Worm (Caenorhabditis elegans) whole organism, early embryonic: ENCODE data around the gene lipl-3.

Experiments
- B0310.2 ChIP-seq: sonication (generic microtip); optimal IDR thresholded peaks from 2 replicates; lab custom pipeline; 2016; ENCODE audit warnings: mild to moderate bottlenecking, missing genetic modification characterization, missing compliant biosample characterization
- F13C5.2 ChIP-seq: sonication (generic microtip); optimal IDR thresholded peaks from 2 replicates; lab custom pipeline; 2017; ENCODE audit warnings: mild to moderate bottlenecking, missing genetic modification characterization, inconsistent platforms, missing compliant biosample characterization
- aly-1 ChIP-seq: sonication (generic microtip); optimal IDR thresholded peaks from 2 replicates; lab custom pipeline; 2016; ENCODE audit warnings: missing genetic modification characterization, missing compliant biosample characterization
- ama-1 ChIP-seq: fragments of 150-350 bp; optimal IDR thresholded peaks from 2 replicates; lab custom pipeline; 2014
- ceh-13 ChIP-seq: fragments of 200-800 bp; sonication (Bioruptor generic); optimal IDR thresholded peaks from 2 replicates; lab custom pipeline; 2018; ENCODE audit warnings: mild to moderate bottlenecking, missing genetic modification characterization, missing compliant biosample characterization
- ceh-36 ChIP-seq: sonication (generic microtip); optimal IDR thresholded peaks from 2 replicates; lab custom pipeline; 2016; ENCODE audit warnings: missing genetic modification characterization, inconsistent platforms, missing compliant biosample characterization
- ets-7 ChIP-seq: sonication (generic microtip); optimal IDR thresholded peaks from 2 replicates; lab custom pipeline; 2016; ENCODE audit warnings: missing genotype, missing genetic modification characterization, missing compliant biosample characterization
- flt-1 ChIP-seq: fragments of 200-800 bp; sonication (Bioruptor generic); IDR thresholded peaks from 2 replicates; pipeline ENCODE4 v1.3.6; 2022; ENCODE audit warnings: missing genetic modification characterization, missing compliant biosample characterization
- hmbx-1 ChIP-seq: sonication (generic microtip); optimal IDR thresholded peaks from 2 replicates; lab custom pipeline; 2016; ENCODE audit warnings: mild to moderate bottlenecking, missing genetic modification characterization, missing compliant biosample characterization
- hmg-4 ChIP-seq: fragments of 200-800 bp; sonication (Bioruptor generic); optimal IDR thresholded peaks from 2 replicates; lab custom pipeline; 2018; ENCODE audit warnings: mild to moderate bottlenecking, missing genetic modification characterization, missing compliant biosample characterization
- hnd-1 ChIP-seq: sonication (generic microtip); optimal IDR thresholded peaks from 2 replicates; lab custom pipeline; 2016; ENCODE audit warnings: missing genetic modification characterization, missing compliant biosample characterization
- pes-1 ChIP-seq: fragments of 200-800 bp; sonication (Bioruptor generic); IDR thresholded peaks from 2 replicates; pipeline ENCODE4 v1.3.6; 2022; ENCODE audit warnings: missing genetic modification reagents, missing genetic modification characterization, missing compliant biosample characterization
- scrt-1 ChIP-seq: fragments of 200-800 bp; sonication (Bioruptor generic); IDR thresholded peaks from 2 replicates; pipeline ENCODE4 v1.3.6; 2022; ENCODE audit warnings: missing genetic modification characterization, missing compliant biosample characterization
- sea-1 ChIP-seq: fragments of 200-800 bp; sonication (Bioruptor generic); conservative IDR thresholded peaks from 2 replicates; pipeline ENCODE4 v1.3.6; 2022; ENCODE audit warnings: missing genetic modification characterization, missing compliant biosample characterization
- tbx-11 ChIP-seq: fragments of 200-800 bp; sonication (Bioruptor generic); IDR thresholded peaks from 2 replicates; pipeline ENCODE4 v1.3.6; 2022; ENCODE audit warnings: missing genetic modification characterization, missing compliant biosample characterization
- tbx-37 ChIP-seq: fragments of 200-800 bp; sonication (Bioruptor generic); conservative IDR thresholded peaks from 2 replicates; pipeline ENCODE4 v1.3.6; 2022; ENCODE audit warnings: missing genetic modification reagents, missing genetic modification characterization, missing compliant biosample characterization
- tra-4 ChIP-seq: sonication (generic microtip); optimal IDR thresholded peaks from 2 replicates; lab custom pipeline; 2017; ENCODE audit warnings: missing genetic modification characterization, missing compliant biosample characterization

Gene lipl-3

DNA sequence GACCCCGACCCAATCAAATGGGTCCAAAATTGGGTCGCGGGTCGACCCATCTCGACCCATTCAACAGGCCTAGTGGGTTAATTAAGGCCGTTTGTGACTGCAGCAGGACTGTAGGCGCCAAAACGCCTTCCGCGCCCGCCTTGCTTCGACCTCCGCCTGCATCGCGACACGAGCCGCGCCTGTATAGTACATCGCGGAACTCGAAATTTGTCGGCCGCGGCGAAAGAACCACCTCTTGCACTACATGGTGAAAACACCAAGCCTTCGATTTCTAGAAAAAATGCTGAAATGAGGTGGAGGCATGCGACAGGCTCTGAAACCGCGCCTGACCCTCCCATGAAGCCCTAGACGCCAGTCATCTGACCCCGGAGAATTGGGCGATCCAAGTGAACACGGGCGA lies 36.0 kb downstream of the lipl-3 start:
- no peak for TF ChIP-seq aly-1
- TF ChIP-seq hmg-4 (GFP tag; lab: Kevin White, UChicago): no peak
- TF ChIP-seq ets-7: no peak
- no peak for TF ChIP-seq tra-4 (tag; lab: Kevin White, UChicago)

DNA sequence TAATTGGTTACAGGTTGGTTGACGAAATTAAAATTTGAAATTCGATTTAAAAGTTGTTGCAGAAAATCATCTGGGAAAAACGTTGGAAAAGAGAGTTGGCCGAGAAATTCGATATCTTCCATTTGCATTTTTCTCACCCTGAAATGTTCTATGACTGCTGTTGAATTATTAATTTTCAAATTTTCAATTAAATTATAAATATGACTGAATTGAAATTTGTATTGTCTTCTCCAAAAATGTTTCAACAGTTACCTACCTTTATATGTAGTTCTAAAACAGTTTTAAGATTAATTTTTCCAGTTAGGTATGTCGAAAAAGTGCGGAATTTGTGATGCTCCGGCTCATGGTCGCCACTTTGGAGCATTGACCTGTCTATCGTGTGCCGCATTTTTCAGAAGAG lies 37.3 kb downstream of the lipl-3 start, which contains the start of gene nhr-211:
Gene nhr-211 (plus strand): TSS at position 301 of the 400 bp plus-strand sequence.
- TF ChIP-seq B0310.2 (tag; lab: Kevin White, UChicago) (no peak), ets-7 (no peak), aly-1 (no peak), ama-1 (no peak), ceh-36 (tag; lab: Kevin White, UChicago) (no peak), tra-4 (tag; lab: Kevin White, UChicago) (no peak), ceh-13 (GFP tag; lab: Kevin White, UChicago) (no peak), scrt-1 (GFP tag; lab: Robert Waterston, UW) (no peak), hmbx-1 (tag; lab: Kevin White, UChicago) (no peak), sea-1 (GFP tag; lab: Robert Waterston, UW) (no peak), pes-1 (GFP tag; lab: Robert Waterston, UW) (no peak), hnd-1 (tag; lab: Kevin White, UChicago) (no peak), hmg-4 (GFP tag; lab: Kevin White, UChicago) (no peak), flt-1 (no peak), tbx-37 (GFP tag; lab: Robert Waterston, UW) (no peak)

DNA sequence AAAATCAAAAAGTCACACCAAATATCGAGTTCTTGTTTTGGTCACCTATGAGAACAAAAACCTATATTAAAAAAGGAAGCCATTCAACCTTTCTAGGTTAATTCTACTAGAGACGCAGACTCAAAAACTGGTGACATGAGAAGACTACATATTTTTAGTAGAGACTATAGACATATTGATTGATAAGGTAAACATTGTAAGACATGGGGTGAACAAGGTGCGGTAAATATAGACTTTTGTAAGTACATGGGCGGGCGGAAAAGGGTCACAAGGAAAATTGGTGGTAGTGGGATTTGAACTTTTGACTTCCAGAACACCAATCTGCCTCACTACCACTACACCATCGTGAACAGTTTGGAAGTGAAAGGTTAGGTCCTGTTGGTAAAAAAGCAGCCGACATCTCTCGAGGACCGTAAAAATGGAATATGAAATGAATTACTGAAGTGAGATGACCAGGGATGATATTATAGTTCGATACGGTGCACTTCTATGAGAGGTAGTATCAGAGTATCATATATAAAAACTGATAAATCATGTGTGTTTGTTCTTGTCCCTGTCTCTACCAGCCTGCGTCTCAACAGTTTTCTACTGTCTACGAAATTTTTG lies 39.6 kb downstream of the lipl-3 start, which contains the start of gene nhr-212:
Gene nhr-212 (plus strand): TSS at position 573 of the 606 bp plus-strand sequence.
- TF ChIP-seq ceh-13 (GFP tag; lab: Kevin White, UChicago) (no peak), hmbx-1 (tag; lab: Kevin White, UChicago) (no peak)

DNA sequence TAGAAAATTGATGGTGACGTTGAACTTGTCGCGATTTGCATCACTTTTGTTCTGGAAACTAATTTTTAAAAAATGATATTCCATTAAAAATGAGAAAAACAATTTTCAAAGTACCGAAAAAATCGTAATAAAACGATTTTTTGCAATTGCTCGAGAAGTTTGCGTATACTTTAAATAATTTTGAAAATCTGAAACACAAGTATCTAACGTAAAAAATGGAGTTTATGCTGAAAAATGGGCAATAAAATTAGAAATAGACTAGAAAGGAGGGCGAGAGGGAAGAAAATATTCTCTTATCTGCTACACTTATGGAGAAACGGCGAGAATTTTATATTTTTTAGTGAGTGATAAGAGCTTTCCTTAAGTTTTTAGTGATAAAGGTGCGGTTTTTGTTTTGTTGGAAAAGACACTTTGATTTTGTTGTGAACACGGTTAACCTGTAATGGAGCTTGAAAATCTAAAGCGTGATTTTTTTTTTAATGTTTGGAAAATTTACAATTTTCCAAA lies 40.7 kb downstream of the lipl-3 start, which contains the start of gene nhr-130:
Gene nhr-130 (minus strand): TSS at position 51 of the 507 bp plus-strand sequence.
- TF ChIP-seq flt-1 (no peak), aly-1 (no peak), B0310.2 (tag; lab: Kevin White, UChicago) (no peak), tbx-11 (GFP tag; lab: Robert Waterston, UW) (no peak), pes-1 (GFP tag; lab: Robert Waterston, UW) (no peak), F13C5.2 (tag; lab: Kevin White, UChicago) (no peak), tra-4 (tag; lab: Kevin White, UChicago) (no peak), sea-1 (GFP tag; lab: Robert Waterston, UW) (no peak), ets-7 (no peak), hmbx-1 (tag; lab: Kevin White, UChicago) (no peak), scrt-1 (GFP tag; lab: Robert Waterston, UW) (no peak)

DNA sequence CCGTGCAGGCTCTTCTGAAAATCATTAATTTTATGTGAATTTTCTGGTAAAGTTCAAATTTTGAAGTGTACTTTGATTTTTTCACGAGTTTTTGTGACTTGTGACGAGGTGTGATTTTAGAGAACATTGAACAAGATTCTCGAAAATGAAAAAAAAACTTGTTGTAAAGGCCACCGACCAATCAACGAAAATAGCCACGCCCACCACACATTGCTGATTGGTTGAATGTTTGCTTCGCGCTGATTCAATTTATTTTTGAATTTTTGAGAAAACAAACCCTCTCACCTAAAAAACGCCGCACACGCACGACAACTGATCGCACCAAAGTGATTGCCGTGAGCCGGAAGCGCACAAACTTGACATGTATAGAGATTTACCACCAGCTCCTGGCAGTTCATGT lies 41.2 kb downstream of the lipl-3 start:
- TF ChIP-seq tbx-37 (GFP tag; lab: Robert Waterston, UW) (no peak), ets-7 (no peak), ama-1 (no peak), ceh-13 (GFP tag; lab: Kevin White, UChicago) (no peak), B0310.2 (tag; lab: Kevin White, UChicago) (no peak), tra-4 (tag; lab: Kevin White, UChicago) (no peak), hmg-4 (GFP tag; lab: Kevin White, UChicago) (no peak), scrt-1 (GFP tag; lab: Robert Waterston, UW) (no peak), sea-1 (GFP tag; lab: Robert Waterston, UW) (no peak), pes-1 (GFP tag; lab: Robert Waterston, UW) (no peak), hnd-1 (tag; lab: Kevin White, UChicago) (no peak), F13C5.2 (tag; lab: Kevin White, UChicago) (no peak)

DNA sequence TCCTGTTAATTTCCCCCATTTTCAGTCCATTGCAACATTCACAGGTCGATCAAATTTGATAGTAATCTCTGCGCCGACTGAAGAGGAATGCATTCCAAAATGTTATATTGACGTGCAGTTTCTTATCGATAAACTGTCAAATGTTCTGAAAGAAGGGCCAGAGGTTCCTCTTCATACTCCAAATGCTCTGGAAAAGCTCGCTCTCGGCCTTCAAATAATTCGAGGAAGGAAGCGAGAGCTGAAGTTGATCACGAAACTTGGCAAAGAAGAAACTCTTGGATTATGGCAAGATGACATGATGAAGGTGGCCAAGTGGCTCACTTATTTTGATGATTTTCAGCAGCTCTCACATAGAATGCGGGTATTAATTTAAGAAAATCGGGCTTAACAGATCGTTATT lies 45.0 kb downstream of the lipl-3 start:
- TF ChIP-seq hmbx-1 (tag; lab: Kevin White, UChicago): no peak
- TF ChIP-seq ets-7: no peak
- no peak for TF ChIP-seq ama-1
- TF ChIP-seq ceh-36 (tag; lab: Kevin White, UChicago): no peak
- TF ChIP-seq tra-4 (tag; lab: Kevin White, UChicago): no peak
- no peak for TF ChIP-seq B0310.2 (tag; lab: Kevin White, UChicago)
- no peak for TF ChIP-seq scrt-1 (GFP tag; lab: Robert Waterston, UW)
- no peak for TF ChIP-seq hnd-1 (tag; lab: Kevin White, UChicago)
- TF ChIP-seq sea-1 (GFP tag; lab: Robert Waterston, UW): no peak
- no peak for TF ChIP-seq tbx-37 (GFP tag; lab: Robert Waterston, UW)
- no peak for TF ChIP-seq tbx-11 (GFP tag; lab: Robert Waterston, UW)
- no peak for TF ChIP-seq pes-1 (GFP tag; lab: Robert Waterston, UW)
- TF ChIP-seq aly-1: no peak
- no peak for TF ChIP-seq flt-1
- no peak for TF ChIP-seq ceh-13 (GFP tag; lab: Kevin White, UChicago)
- no peak for TF ChIP-seq F13C5.2 (tag; lab: Kevin White, UChicago)
- no peak for TF ChIP-seq hmg-4 (GFP tag; lab: Kevin White, UChicago)

DNA sequence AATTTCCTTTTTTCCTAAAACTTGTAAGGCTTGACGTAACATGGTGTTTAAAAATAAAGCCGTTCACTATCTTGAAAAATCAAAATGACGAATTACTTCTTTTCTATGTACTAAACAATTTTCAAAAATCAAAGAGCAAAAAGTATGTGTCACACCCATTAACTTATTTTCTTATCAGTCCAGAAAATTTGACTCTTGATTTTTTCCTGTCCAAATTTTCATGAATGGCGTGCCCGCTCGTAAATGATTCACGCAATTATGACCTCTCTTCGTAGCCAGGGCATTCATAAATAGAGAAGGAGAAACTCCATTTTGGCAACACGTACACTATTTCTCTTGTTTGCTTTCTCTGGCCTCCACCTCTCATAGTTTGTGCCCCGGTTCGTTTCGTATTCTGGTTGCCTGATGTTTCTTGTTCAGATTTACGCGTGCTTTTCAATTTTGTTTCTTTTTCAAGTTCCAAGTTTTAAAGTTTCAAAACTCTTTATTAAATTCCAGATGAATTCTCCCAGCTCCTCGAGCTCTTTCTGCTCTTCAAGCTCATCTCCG lies 46.3 kb downstream of the lipl-3 start, which contains the start of gene nhr-55:
Gene nhr-55 (plus strand): TSS at position 499 of the 549 bp plus-strand sequence.
- no peak for TF ChIP-seq tra-4 (tag; lab: Kevin White, UChicago)
- TF ChIP-seq hnd-1 (tag; lab: Kevin White, UChicago): no peak
- TF ChIP-seq tbx-11 (GFP tag; lab: Robert Waterston, UW): no peak
- no peak for TF ChIP-seq flt-1
- TF ChIP-seq B0310.2 (tag; lab: Kevin White, UChicago): no peak
- no peak for TF ChIP-seq ceh-13 (GFP tag; lab: Kevin White, UChicago)
- TF ChIP-seq scrt-1 (GFP tag; lab: Robert Waterston, UW): no peak
- TF ChIP-seq hmg-4 (GFP tag; lab: Kevin White, UChicago): no peak
- TF ChIP-seq ama-1: no peak
- TF ChIP-seq F13C5.2 (tag; lab: Kevin White, UChicago): no peak
- no peak for TF ChIP-seq ceh-36 (tag; lab: Kevin White, UChicago)
- TF ChIP-seq pes-1 (GFP tag; lab: Robert Waterston, UW): no peak
